Worm (Caenorhabditis elegans): ENCODE results near the gene F15H10.8.

F15H10.8 gene

DNA sequence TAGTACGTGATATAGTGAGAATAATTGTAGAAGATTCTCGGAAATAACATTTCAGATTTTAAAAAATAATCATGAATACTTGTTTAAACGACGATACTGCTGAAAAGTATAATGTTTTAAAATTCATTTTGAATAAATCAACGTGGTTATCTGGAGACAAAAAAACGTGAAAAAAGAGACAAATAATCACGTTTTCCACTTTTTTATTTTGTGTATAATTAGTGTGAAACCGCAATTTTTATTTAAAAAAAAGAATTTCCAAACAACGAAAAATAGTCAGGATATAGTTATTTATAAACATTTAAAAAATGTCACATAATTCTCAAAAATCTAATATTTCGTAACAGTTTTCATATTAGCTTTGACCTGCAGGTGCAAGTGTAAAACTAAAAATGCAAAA is 3.6 kb upstream of the F15H10.8 start, which contains the start of gene F15H10.7:
TSS of gene F15H10.7 (minus strand) at position 101 of the 400 bp plus-strand sequence.
- TF ChIP-seq mls-2 (tag; optimal IDR thresholded peaks at IDR 0.05) (no peak), zip-8 (tag; optimal IDR thresholded peaks at IDR 0.05) (no peak), drap-1 (GFP tag; optimal IDR thresholded peaks at IDR 0.05) (no peak), nhr-2 (tag; optimal IDR thresholded peaks at IDR 0.05) (no peak), unc-62 (GFP tag; optimal IDR thresholded peaks at IDR 0.05) (no peak), mep-1 (tag; optimal IDR thresholded peaks at IDR 0.05) (no peak), lin-32 (GFP tag; optimal IDR thresholded peaks at IDR 0.05) (no peak), ham-2 (GFP tag; optimal IDR thresholded peaks at IDR 0.05) (no peak), ceh-39 (tag; optimal IDR thresholded peaks at IDR 0.05) (no peak), pha-4 (tag; optimal IDR thresholded peaks at IDR 0.05) (no peak), elt-1 (tag; optimal IDR thresholded peaks at IDR 0.05; ENCODE audit: borderline replicate concordance, insufficient read depth) (no peak), ces-1 (GFP tag; optimal IDR thresholded peaks at IDR 0.05) (no peak), nhr-76 (tag; optimal IDR thresholded peaks at IDR 0.05) (no peak), ceh-83 (GFP tag; optimal IDR thresholded peaks at IDR 0.05) (no peak)

DNA sequence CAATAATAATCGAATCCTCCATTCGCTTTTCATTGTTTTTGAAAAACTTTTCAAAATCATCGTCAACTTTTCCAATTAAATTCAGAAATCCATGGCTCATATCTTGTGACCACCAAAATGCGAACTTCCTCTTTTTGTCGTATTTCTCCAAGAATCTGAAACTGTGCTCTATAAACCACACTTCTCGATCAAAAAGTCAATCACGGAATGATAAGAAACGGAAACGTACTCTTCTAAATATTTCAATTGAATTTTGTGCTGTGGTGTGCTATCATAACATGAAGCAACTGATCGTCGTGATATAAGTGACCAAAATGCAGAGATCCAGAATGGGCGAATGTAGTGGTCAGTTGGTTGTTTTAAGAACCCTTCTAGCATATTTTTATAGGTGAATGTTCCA is 2.0 kb upstream of the F15H10.8 start:
- TF ChIP-seq drap-1 (GFP tag; optimal IDR thresholded peaks at IDR 0.05) (no peak), lin-32 (GFP tag; optimal IDR thresholded peaks at IDR 0.05) (no peak), nhr-12 (tag; optimal IDR thresholded peaks at IDR 0.05) (no peak), ces-1 (GFP tag; optimal IDR thresholded peaks at IDR 0.05) (no peak), sem-2 (GFP tag; optimal IDR thresholded peaks at IDR 0.05) (no peak), pha-4 (tag; optimal IDR thresholded peaks at IDR 0.05) (no peak), zip-8 (tag; optimal IDR thresholded peaks at IDR 0.05) (no peak), tbx-8 (GFP tag; optimal IDR thresholded peaks at IDR 0.05) (no peak), blmp-1 (tag; optimal IDR thresholded peaks at IDR 0.05) (no peak), lin-13 (tag; optimal IDR thresholded peaks at IDR 0.05) (no peak), elt-1 (tag; optimal IDR thresholded peaks at IDR 0.05; ENCODE audit: borderline replicate concordance, insufficient read depth) (no peak), hlh-1 (tag; optimal IDR thresholded peaks at IDR 0.05) (no peak), ham-2 (GFP tag; optimal IDR thresholded peaks at IDR 0.05) (no peak), cnd-1 (tag; optimal IDR thresholded peaks at IDR 0.05) (no peak), ceh-39 (tag; optimal IDR thresholded peaks at IDR 0.05) (no peak), unc-120 (tag; optimal IDR thresholded peaks at IDR 0.05; ENCODE audit: poor library complexity, severe bottlenecking) (no peak), lsy-2 (tag; optimal IDR thresholded peaks at IDR 0.05) (no peak)

DNA sequence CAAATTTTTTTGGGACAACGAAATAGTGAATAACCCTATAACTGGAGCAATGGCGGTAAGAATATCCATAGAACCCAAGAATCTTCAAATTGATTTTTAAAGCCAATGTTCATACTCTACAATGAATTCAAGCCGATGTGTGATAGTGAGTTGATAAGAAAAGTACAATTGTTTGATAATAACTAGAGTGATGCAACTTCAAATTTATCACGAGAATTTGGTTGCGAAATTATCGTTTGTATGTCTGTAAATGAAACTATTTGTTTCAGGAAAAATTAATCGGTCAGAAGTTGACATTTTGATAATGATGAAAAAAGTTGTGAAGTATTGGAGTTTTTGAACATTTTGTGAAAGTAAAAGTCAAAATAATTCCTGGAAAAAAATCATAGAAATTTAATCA is 3.4 kb downstream of the F15H10.8 start:
- TF ChIP-seq ceh-39 (tag; optimal IDR thresholded peaks at IDR 0.05) (no peak), sptf-1 (tag; optimal IDR thresholded peaks at IDR 0.05) (no peak), ceh-43 (GFP tag; optimal IDR thresholded peaks at IDR 0.05) (no peak), ztf-11 (tag; optimal IDR thresholded peaks at IDR 0.05) (no peak), unc-39 (tag; optimal IDR thresholded peaks at IDR 0.05) (no peak), elt-3 (tag; optimal IDR thresholded peaks at IDR 0.05) (no peak), drap-1 (GFP tag; optimal IDR thresholded peaks at IDR 0.05) (no peak), lin-32 (GFP tag; optimal IDR thresholded peaks at IDR 0.05) (no peak), sem-2 (GFP tag; optimal IDR thresholded peaks at IDR 0.05) (no peak), flh-1 (GFP tag; optimal IDR thresholded peaks at IDR 0.05) (no peak), mep-1 (tag; optimal IDR thresholded peaks at IDR 0.05) (no peak), ceh-83 (GFP tag; optimal IDR thresholded peaks at IDR 0.05) (no peak), lsy-2 (tag; optimal IDR thresholded peaks at IDR 0.05) (no peak), snpc-4 (tag; optimal IDR thresholded peaks at IDR 0.05) (no peak), M03D4.4 (tag; optimal IDR thresholded peaks at IDR 0.05) (no peak), blmp-1 (tag; optimal IDR thresholded peaks at IDR 0.05) (no peak), ham-2 (GFP tag; optimal IDR thresholded peaks at IDR 0.05) (no peak)

DNA sequence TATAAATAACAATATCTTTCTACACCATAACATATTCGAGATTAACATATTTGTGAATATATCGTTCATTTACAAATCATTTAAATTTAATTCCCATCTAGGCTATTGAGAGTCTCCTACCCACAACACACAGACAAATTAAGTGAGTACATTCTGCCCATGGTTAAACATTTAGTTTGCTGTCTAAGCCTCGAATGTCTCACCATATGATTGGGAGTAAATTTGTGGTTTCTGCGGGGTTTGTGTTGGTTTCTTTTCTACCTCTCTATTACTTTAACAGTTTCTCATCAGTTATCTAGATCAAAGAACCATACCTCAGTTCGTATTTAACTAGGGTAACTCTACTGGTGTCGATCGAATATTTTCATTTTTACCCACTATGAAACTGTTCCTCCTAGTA is 4.3 kb downstream of the F15H10.8 start, which contains the start of gene ugt-2:
TSS of gene ugt-2 (plus strand) at position 371 of the 400 bp plus-strand sequence.
- TF ChIP-seq drap-1 (GFP tag; optimal IDR thresholded peaks at IDR 0.05) (no peak), ceh-39 (tag; optimal IDR thresholded peaks at IDR 0.05) (no peak), nhr-12 (tag; optimal IDR thresholded peaks at IDR 0.05) (no peak), unc-120 (tag; optimal IDR thresholded peaks at IDR 0.05; ENCODE audit: poor library complexity, severe bottlenecking) (no peak), nhr-76 (tag; optimal IDR thresholded peaks at IDR 0.05) (no peak), unc-39 (tag; optimal IDR thresholded peaks at IDR 0.05) (no peak)
